Worm (Caenorhabditis elegans): Measurements from ENCODE around the gene T24H7.9.

- TF ChIP-seq sea-1 (GFP tag; conservative IDR thresholded peaks at IDR 0.05) (no peak), ama-1 (optimal IDR thresholded peaks at IDR 0.05) (no peak), flt-1 (GFP tag; IDR thresholded peaks at IDR 0.05) (no peak), scrt-1 (GFP tag; IDR thresholded peaks at IDR 0.05) (no peak), tra-4 (tag; optimal IDR thresholded peaks at IDR 0.05) (no peak), ceh-13 (GFP tag; optimal IDR thresholded peaks at IDR 0.05) (no peak), tbx-11 (GFP tag; IDR thresholded peaks at IDR 0.05) (no peak)
These were observed 46.6 kb upstream of the T24H7.9 start for ce11 chrII:6281903-6282302.

All from whole organism, early embryonic.